Fruit fly (Drosophila melanogaster) S2 (cell line): ENCODE results near the gene CG46312.

Experiments
- CG8478 ChIP-seq: fragments of >200 bp; optimal IDR thresholded peaks from 2 replicates; lab custom pipeline; 2018
- CTCF ChIP-seq, 2 experiments: fragments of >200 bp; optimal IDR thresholded peaks; 2 replicates each; lab custom pipeline; 2018

dm6 chrX:15992527-15992897 lies 738 bp upstream of the CG46312 start:
- no peak for TF ChIP-seq CG8478 (lab: Kevin White, UChicago)
- no peak for TF ChIP-seq CTCF (optimal IDR thresholded peaks at IDR 0.05; lab: Kevin White, UChicago)
